Worm (Caenorhabditis elegans) whole organism, early embryonic: Measurements from ENCODE around the gene ZK1240.6.

Experiments used
- F13C5.2 ChIP-seq: sonication (generic microtip); optimal IDR thresholded peaks from 2 replicates; lab custom pipeline; 2017; ENCODE audit warnings: mild to moderate bottlenecking, missing genetic modification characterization, inconsistent platforms, missing compliant biosample characterization
- ama-1 ChIP-seq: fragments of 150-350 bp; optimal IDR thresholded peaks from 2 replicates; lab custom pipeline; 2014
- ets-7 ChIP-seq: sonication (generic microtip); optimal IDR thresholded peaks from 2 replicates; lab custom pipeline; 2016; ENCODE audit warnings: missing genotype, missing genetic modification characterization, missing compliant biosample characterization
- hmbx-1 ChIP-seq: sonication (generic microtip); optimal IDR thresholded peaks from 2 replicates; lab custom pipeline; 2016; ENCODE audit warnings: mild to moderate bottlenecking, missing genetic modification characterization, missing compliant biosample characterization
- hmg-4 ChIP-seq: fragments of 200-800 bp; sonication (Bioruptor generic); optimal IDR thresholded peaks from 2 replicates; lab custom pipeline; 2018; ENCODE audit warnings: mild to moderate bottlenecking, missing genetic modification characterization, missing compliant biosample characterization
- tbx-11 ChIP-seq: fragments of 200-800 bp; sonication (Bioruptor generic); IDR thresholded peaks from 2 replicates; pipeline ENCODE4 v1.3.6; 2022; ENCODE audit warnings: missing genetic modification characterization, missing compliant biosample characterization
- tra-4 ChIP-seq: sonication (generic microtip); optimal IDR thresholded peaks from 2 replicates; lab custom pipeline; 2017; ENCODE audit warnings: missing genetic modification characterization, missing compliant biosample characterization

- no peak for TF ChIP-seq hmbx-1 (tag; lab: Kevin White, UChicago)
- no peak for TF ChIP-seq tbx-11 (GFP tag; lab: Robert Waterston, UW)
- TF ChIP-seq ama-1 (lab: Kevin White, UChicago), result no peak
- no peak for TF ChIP-seq ets-7 (tag; lab: Kevin White, UChicago)
- no peak for TF ChIP-seq F13C5.2 (tag; lab: Kevin White, UChicago)
- no peak for TF ChIP-seq hmg-4 (GFP tag; lab: Kevin White, UChicago)
- no peak for TF ChIP-seq tra-4 (tag; lab: Kevin White, UChicago)
These were observed 34.1 kb upstream of the ZK1240.6 start, which contains the start of gene F43C11.1 for ce11 chrII:2356795-2357194.
